Worm (Caenorhabditis elegans) whole organism, late embryonic: ENCODE results near the gene irld-23.
"Not testable (repeated sequence)": the region's sequence is repeated elsewhere in the genome, so short reads cannot be mapped to it uniquely, and the experiment has no call there.

ENCODE experiments used
- C08G9.2 ChIP-seq: sonication (generic microtip); optimal IDR thresholded peaks from 2 replicates; lab custom pipeline; 2016; ENCODE audit warnings: mild to moderate bottlenecking, missing genetic modification characterization, moderate library complexity, missing compliant biosample characterization
- F13H6.1 ChIP-seq: sonication (generic microtip); optimal IDR thresholded peaks from 2 replicates; lab custom pipeline; 2016; ENCODE audit warnings: missing genetic modification characterization, missing compliant biosample characterization
- K02D7.2 ChIP-seq: sonication (generic microtip); optimal IDR thresholded peaks from 2 replicates; lab custom pipeline; 2017; ENCODE audit warnings: mild to moderate bottlenecking, missing genetic modification characterization, missing compliant biosample characterization
- T23F11.4 ChIP-seq: fragments of 200-800 bp; sonication (Bioruptor generic); optimal IDR thresholded peaks from 2 replicates; lab custom pipeline; 2018; ENCODE audit warnings: mild to moderate bottlenecking, missing genetic modification characterization, missing compliant biosample characterization
- Y22D7AL.16 ChIP-seq: sonication (generic microtip); optimal IDR thresholded peaks from 2 replicates; lab custom pipeline; 2016; ENCODE audit warnings: missing genetic modification characterization, missing compliant biosample characterization
- ceh-14 ChIP-seq: sonication (generic microtip); optimal IDR thresholded peaks from 2 replicates; lab custom pipeline; 2016; ENCODE audit warnings: missing genotype, missing genetic modification characterization, missing compliant biosample characterization
- ceh-18 ChIP-seq: sonication (generic microtip); optimal IDR thresholded peaks from 2 replicates; lab custom pipeline; 2016; ENCODE audit warnings: missing genetic modification characterization, missing compliant biosample characterization
- ceh-19 ChIP-seq: fragments of 200-800 bp; sonication (Bioruptor generic); optimal IDR thresholded peaks from 2 replicates; lab custom pipeline; 2018; ENCODE audit warnings: mild to moderate bottlenecking, missing genetic modification characterization, missing compliant biosample characterization
- ceh-2 ChIP-seq: sonication (generic microtip); optimal IDR thresholded peaks from 2 replicates; lab custom pipeline; 2016; ENCODE audit warnings: missing genotype, missing genetic modification characterization, missing compliant biosample characterization
- ceh-22 ChIP-seq: sonication (generic microtip); optimal IDR thresholded peaks from 2 replicates; lab custom pipeline; 2017; ENCODE audit warnings: missing biosample characterization, missing genetic modification characterization
- ceh-30 ChIP-seq: fragments of 150-350 bp; optimal IDR thresholded peaks from 2 replicates; lab custom pipeline; 2014; ENCODE audit warnings: missing biosample characterization, missing genetic modification characterization
- ceh-31 ChIP-seq: sonication (generic microtip); optimal IDR thresholded peaks from 2 replicates; lab custom pipeline; 2016; ENCODE audit warnings: missing genetic modification characterization, missing compliant biosample characterization
- ceh-34 ChIP-seq: sonication (generic microtip); optimal IDR thresholded peaks from 2 replicates; lab custom pipeline; 2016; ENCODE audit warnings: mild to moderate bottlenecking, missing genetic modification characterization, missing compliant biosample characterization
- ceh-48 ChIP-seq: sonication (generic microtip); optimal IDR thresholded peaks from 2 replicates; lab custom pipeline; 2016; ENCODE audit warnings: missing genetic modification characterization, inconsistent platforms, missing compliant biosample characterization
- che-1 ChIP-seq: sonication (generic microtip); optimal IDR thresholded peaks from 2 replicates; lab custom pipeline; 2016; ENCODE audit warnings: mild to moderate bottlenecking, missing genetic modification characterization, missing compliant biosample characterization
- dmd-4 ChIP-seq: sonication (generic microtip); optimal IDR thresholded peaks from 2 replicates; lab custom pipeline; 2016; ENCODE audit warnings: borderline replicate concordance, missing genetic modification characterization, missing compliant biosample characterization
- elt-2 ChIP-seq: sonication (generic microtip); optimal IDR thresholded peaks from 2 replicates; lab custom pipeline; 2016; ENCODE audit warnings: missing genetic modification reagents, missing genetic modification characterization, missing compliant biosample characterization
- elt-4 ChIP-seq: sonication (generic microtip); optimal IDR thresholded peaks from 2 replicates; lab custom pipeline; 2016; ENCODE audit warnings: missing genetic modification characterization, missing compliant biosample characterization
- ets-4 ChIP-seq: sonication (generic microtip); optimal IDR thresholded peaks from 2 replicates; lab custom pipeline; 2016; ENCODE audit warnings: missing genetic modification characterization, missing compliant biosample characterization
- fkh-10 ChIP-seq: fragments of 150-350 bp; optimal IDR thresholded peaks from 2 replicates; lab custom pipeline; 2014; ENCODE audit warnings: missing biosample characterization, missing genetic modification reagents, missing genetic modification characterization
- fkh-6 ChIP-seq: sonication (generic microtip); optimal IDR thresholded peaks from 2 replicates; lab custom pipeline; 2016; ENCODE audit warnings: missing genetic modification characterization, missing compliant biosample characterization
- lim-6 ChIP-seq: sonication (generic microtip); optimal IDR thresholded peaks from 2 replicates; lab custom pipeline; 2016; ENCODE audit warnings: missing genetic modification characterization, missing compliant biosample characterization
- npax-4 ChIP-seq: sonication (generic microtip); optimal IDR thresholded peaks from 2 replicates; lab custom pipeline; 2016; ENCODE audit warnings: missing genetic modification characterization, missing compliant biosample characterization
- pag-3 ChIP-seq: sonication (generic microtip); optimal IDR thresholded peaks from 2 replicates; lab custom pipeline; 2016; ENCODE audit warnings: missing compliant biosample characterization, missing genetic modification characterization, borderline replicate concordance
- pax-1 ChIP-seq: fragments of 150-350 bp; optimal IDR thresholded peaks from 2 replicates; lab custom pipeline; 2014; ENCODE audit warnings: missing biosample characterization, missing genetic modification characterization
- ref-2 ChIP-seq: sonication (generic microtip); optimal IDR thresholded peaks from 2 replicates; lab custom pipeline; 2016; ENCODE audit warnings: missing genetic modification characterization, missing compliant biosample characterization
- rnt-1 ChIP-seq: sonication (generic microtip); optimal IDR thresholded peaks from 2 replicates; lab custom pipeline; 2016; ENCODE audit warnings: missing genetic modification characterization, missing compliant biosample characterization
- sox-2 ChIP-seq: fragments of 200-800 bp; sonication (Bioruptor generic); IDR thresholded peaks from 2 replicates; pipeline ENCODE4 v1.3.6; 2022; ENCODE audit warnings: missing genetic modification reagents, missing genetic modification characterization, missing compliant biosample characterization
- sox-4 ChIP-seq: sonication (generic microtip); optimal IDR thresholded peaks from 2 replicates; lab custom pipeline; 2017; ENCODE audit warnings: mild to moderate bottlenecking, missing genetic modification characterization, inconsistent platforms, missing compliant biosample characterization
- tbx-2 ChIP-seq: sonication (generic microtip); optimal IDR thresholded peaks from 2 replicates; lab custom pipeline; 2016; ENCODE audit warnings: missing genetic modification characterization, missing compliant biosample characterization
- tbx-7 ChIP-seq: sonication (generic microtip); optimal IDR thresholded peaks from 2 replicates; lab custom pipeline; 2016; ENCODE audit warnings: missing genotype, missing genetic modification characterization, missing compliant biosample characterization
- ttx-3 ChIP-seq: sonication (generic microtip); optimal IDR thresholded peaks from 2 replicates; lab custom pipeline; 2016; ENCODE audit warnings: missing genetic modification reagents, missing genetic modification characterization, missing compliant biosample characterization
- unc-55 ChIP-seq: sonication (generic microtip); optimal IDR thresholded peaks from 2 replicates; lab custom pipeline; 2017; ENCODE audit warnings: missing biosample characterization, missing genetic modification reagents, missing genetic modification characterization
- ztf-16 ChIP-seq: sonication (generic microtip); optimal IDR thresholded peaks from 2 replicates; lab custom pipeline; 2017; ENCODE audit warnings: missing genetic modification characterization, missing compliant biosample characterization

Gene irld-23

DNA sequence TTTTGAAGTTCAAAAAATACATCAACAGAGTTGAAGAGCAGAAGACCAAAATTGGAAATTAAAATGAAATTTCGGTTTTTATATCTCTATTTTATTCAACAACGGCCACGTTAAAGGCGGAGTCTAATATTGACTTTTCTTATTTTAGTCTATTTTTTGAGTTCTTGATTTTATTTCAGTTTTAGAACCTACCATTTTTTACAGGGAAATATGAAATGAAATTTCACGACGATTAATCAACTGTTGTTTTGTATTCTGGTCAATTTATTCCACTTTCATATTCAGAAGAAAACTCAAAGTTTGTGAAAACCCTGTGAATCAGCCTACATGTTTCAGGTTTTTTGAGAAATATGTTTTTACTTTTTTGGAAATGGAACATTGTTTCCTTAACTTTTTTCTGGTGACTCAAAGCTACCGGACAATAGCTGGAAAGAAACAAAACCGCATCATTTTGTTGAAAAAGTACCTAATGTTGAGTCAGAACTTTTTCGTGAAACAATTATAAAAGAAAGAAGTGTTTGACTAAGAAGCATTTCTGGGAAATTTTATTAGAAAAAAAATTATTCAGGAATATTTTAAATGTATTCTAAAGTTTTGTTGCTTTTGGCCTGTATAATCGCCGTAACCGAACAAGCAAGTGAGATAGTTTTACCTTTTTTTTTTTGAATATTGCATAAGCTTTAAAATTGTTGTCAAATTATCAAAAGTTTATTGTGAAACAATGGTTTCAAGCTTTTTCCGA, at the start of gene irld-23, which contains the start of gene C08A9.10:
Gene irld-23 (minus strand): TSS at position 51 of the 742 bp plus-strand sequence.
Gene C08A9.10 (plus strand): TSS at position 545 of the 742 bp plus-strand sequence.
- TF ChIP-seq ceh-34 (no peak), tbx-2 (tag; lab: Kevin White, UChicago) (no peak), ceh-14 (tag; lab: Kevin White, UChicago) (no peak), pax-1 (tag; lab: Kevin White, UChicago) (no peak), npax-4 (no peak), sox-2 (no peak), F13H6.1 (no peak), ztf-16 (tag; lab: Kevin White, UChicago) (no peak), elt-4 (tag; lab: Kevin White, UChicago) (no peak), ceh-19 (GFP tag; lab: Kevin White, UChicago) (no peak), che-1 (tag; lab: Kevin White, UChicago) (no peak), K02D7.2 (tag; lab: Kevin White, UChicago) (no peak), ceh-48 (tag; lab: Kevin White, UChicago) (no peak), ceh-18 (tag; lab: Kevin White, UChicago) (no peak)

DNA sequence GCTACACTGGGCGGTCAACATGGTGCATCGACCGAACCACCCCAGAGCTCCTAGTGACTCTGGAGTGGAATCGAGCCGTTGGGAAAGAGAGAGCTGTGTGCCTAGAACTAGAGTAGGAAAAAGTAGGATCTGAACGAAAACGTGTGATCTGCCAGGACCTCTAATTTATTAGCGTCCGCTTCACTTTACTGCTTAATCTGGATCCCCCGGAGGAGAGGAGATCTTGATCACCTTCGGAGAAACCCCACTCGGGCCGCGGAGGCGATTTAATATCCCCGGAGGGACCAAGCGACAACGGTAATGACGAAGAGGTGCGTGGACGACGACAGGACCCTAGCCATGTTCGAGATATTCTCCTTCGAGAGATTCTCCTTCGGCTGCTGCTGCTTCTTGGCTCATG, 36.9 kb upstream of the irld-23 start, which contains the start of gene K09E3.2:
Gene K09E3.2 (plus strand): TSS at position 301 of the 400 bp plus-strand sequence.
- not testable (repeated sequence) for TF ChIP-seq rnt-1 (tag; lab: Kevin White, UChicago); elt-2 (tag; lab: Kevin White, UChicago); unc-55 (GFP tag; lab: Kevin White, UChicago)

DNA sequence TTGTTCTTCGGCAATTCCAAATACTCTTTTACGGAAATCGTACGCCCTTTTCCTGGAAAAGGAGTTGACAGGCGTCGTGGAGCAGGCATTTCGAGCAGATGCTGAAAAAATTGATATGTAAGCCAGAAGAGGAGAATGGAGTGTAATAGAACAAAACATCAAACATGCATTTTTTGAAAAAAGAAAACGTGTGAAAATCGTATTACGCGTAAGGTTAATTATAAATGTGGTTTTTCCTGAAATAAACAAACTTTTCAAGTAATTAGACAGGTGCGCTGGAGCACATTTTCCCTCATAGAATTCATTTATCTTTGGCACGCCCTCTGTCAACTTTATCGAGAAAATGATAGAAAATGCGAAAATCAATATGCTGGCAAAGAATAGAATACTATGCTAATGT, 34.6 kb upstream of the irld-23 start, which contains the start of gene lido-6:
Gene lido-6 (minus strand): TSS at position 101 of the 400 bp plus-strand sequence.
- TF ChIP-seq lim-6 (tag; lab: Kevin White, UChicago), result no peak
- no peak for TF ChIP-seq tbx-7 (tag; lab: Kevin White, UChicago)
- TF ChIP-seq ceh-14 (tag; lab: Kevin White, UChicago), result no peak
- TF ChIP-seq dmd-4, result no peak
- TF ChIP-seq Y22D7AL.16 (tag; lab: Kevin White, UChicago), result no peak
- TF ChIP-seq ceh-31 (tag; lab: Kevin White, UChicago), result no peak
- TF ChIP-seq unc-55 (GFP tag; lab: Kevin White, UChicago), result no peak
- no peak for TF ChIP-seq ceh-2 (tag; lab: Kevin White, UChicago)
- TF ChIP-seq fkh-10, result no peak
- TF ChIP-seq pag-3, result no peak
- no peak for TF ChIP-seq pax-1 (tag; lab: Kevin White, UChicago)
- TF ChIP-seq ets-4 (tag; lab: Kevin White, UChicago), result no peak

DNA sequence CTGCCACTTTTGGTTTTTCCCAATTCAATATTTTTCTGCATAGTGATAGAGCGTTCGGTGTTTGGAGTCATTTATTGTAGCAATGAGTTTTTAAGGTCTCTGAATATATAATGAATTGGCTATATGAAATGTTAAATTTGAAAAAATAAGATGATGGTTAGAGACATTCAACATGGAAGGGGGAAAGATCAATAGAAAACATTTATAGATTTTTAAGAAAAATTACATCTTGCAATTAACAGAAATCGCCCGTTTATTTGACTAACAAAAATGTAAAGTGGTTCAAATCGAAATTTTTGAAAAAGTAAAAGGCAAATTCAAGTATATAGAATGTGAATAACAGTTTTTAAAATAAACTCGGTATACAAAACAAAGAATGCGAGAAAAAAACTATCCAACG, 30.1 kb upstream of the irld-23 start, which contains the start of gene lido-5:
Gene lido-5 (minus strand): TSS at position 101 of the 400 bp plus-strand sequence.
- TF ChIP-seq C08G9.2 (tag; lab: Kevin White, UChicago) (no peak), ceh-30 (tag; lab: Kevin White, UChicago) (no peak)

DNA sequence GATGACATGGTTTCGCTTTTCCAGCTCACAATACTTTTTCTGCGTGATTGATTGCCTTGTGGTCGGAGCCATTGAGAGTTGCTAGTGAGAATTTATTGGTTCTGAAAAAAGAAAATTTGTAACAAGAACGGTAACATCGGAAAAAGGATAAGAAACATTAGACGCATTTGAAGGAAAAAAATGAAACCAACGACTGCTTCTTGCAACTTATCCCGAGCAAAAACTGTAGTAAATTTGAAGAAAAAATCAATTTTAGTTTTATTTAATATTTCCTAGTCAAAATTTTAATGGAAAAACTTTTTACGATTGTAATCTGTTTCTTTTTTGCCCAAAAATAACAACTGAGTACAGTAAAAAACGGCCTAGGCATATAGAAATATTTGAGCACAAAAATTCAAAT, 27.2 kb upstream of the irld-23 start, which contains the start of gene lido-4:
Gene lido-4 (minus strand): TSS at position 101 of the 400 bp plus-strand sequence.
- TF ChIP-seq ceh-22 (tag; lab: Kevin White, UChicago) (no peak), ttx-3 (no peak), lim-6 (tag; lab: Kevin White, UChicago) (no peak), T23F11.4 (GFP tag; lab: Kevin White, UChicago) (no peak)

DNA sequence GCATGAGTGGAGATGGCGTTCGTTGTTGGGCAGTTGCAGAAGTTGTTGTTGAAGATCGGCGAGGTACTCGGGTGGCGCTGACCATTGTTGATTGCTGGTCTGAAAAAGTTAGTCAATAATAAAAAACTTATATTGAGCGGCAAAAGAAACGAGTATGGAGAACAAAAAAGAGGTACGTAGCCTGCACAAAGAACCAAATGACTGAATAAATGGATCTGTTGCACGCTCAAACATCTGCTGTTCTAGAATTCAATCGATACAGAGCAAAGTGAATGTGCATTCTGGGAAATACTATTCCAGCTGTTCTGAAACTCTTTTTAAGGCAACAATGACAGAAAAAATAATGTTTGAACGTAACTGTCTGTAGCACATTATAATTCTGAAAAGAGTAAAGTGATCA, 20.2 kb upstream of the irld-23 start, which contains the start of gene lido-2:
Gene lido-2 (minus strand): TSS at position 101 of the 400 bp plus-strand sequence.
- TF ChIP-seq fkh-6 (tag; lab: Kevin White, UChicago) (no peak), npax-4 (no peak), ref-2 (no peak), sox-4 (tag; lab: Kevin White, UChicago) (no peak)
- TF ChIP-seq, all 69 proteins: peak for 0
